Worm (Caenorhabditis elegans) whole organism, late embryonic: ENCODE data around the gene T28A11.4.

Source experiments
- C08G9.2 ChIP-seq: sonication (generic microtip); optimal IDR thresholded peaks from 2 replicates; lab custom pipeline; 2016; ENCODE audit warnings: mild to moderate bottlenecking, missing genetic modification characterization, moderate library complexity, missing compliant biosample characterization
- K09A11.1 ChIP-seq: sonication (generic microtip); optimal IDR thresholded peaks from 2 replicates; lab custom pipeline; 2017; ENCODE audit warnings: antibody characterized with exemption, mild to moderate bottlenecking, missing genetic modification characterization, missing compliant biosample characterization; ENCODE audit not compliant: insufficient read depth
- Y22D7AL.16 ChIP-seq: sonication (generic microtip); optimal IDR thresholded peaks from 2 replicates; lab custom pipeline; 2016; ENCODE audit warnings: missing genetic modification characterization, missing compliant biosample characterization
- ahr-1 ChIP-seq: sonication (generic microtip); optimal IDR thresholded peaks from 2 replicates; lab custom pipeline; 2016; ENCODE audit warnings: missing genetic modification characterization, missing compliant biosample characterization
- ama-1 ChIP-seq: fragments of 150-350 bp; optimal IDR thresholded peaks from 2 replicates; lab custom pipeline; 2014
- ceh-19 ChIP-seq: fragments of 200-800 bp; sonication (Bioruptor generic); optimal IDR thresholded peaks from 2 replicates; lab custom pipeline; 2018; ENCODE audit warnings: mild to moderate bottlenecking, missing genetic modification characterization, missing compliant biosample characterization
- ceh-2 ChIP-seq: sonication (generic microtip); optimal IDR thresholded peaks from 2 replicates; lab custom pipeline; 2016; ENCODE audit warnings: missing genotype, missing genetic modification characterization, missing compliant biosample characterization
- ceh-31 ChIP-seq: sonication (generic microtip); optimal IDR thresholded peaks from 2 replicates; lab custom pipeline; 2016; ENCODE audit warnings: missing genetic modification characterization, missing compliant biosample characterization
- ceh-34 ChIP-seq: sonication (generic microtip); optimal IDR thresholded peaks from 2 replicates; lab custom pipeline; 2016; ENCODE audit warnings: mild to moderate bottlenecking, missing genetic modification characterization, missing compliant biosample characterization
- ceh-48 ChIP-seq: sonication (generic microtip); optimal IDR thresholded peaks from 2 replicates; lab custom pipeline; 2016; ENCODE audit warnings: missing genetic modification characterization, inconsistent platforms, missing compliant biosample characterization
- dmd-4 ChIP-seq: sonication (generic microtip); optimal IDR thresholded peaks from 2 replicates; lab custom pipeline; 2016; ENCODE audit warnings: borderline replicate concordance, missing genetic modification characterization, missing compliant biosample characterization
- elt-2 ChIP-seq: sonication (generic microtip); optimal IDR thresholded peaks from 2 replicates; lab custom pipeline; 2016; ENCODE audit warnings: missing genetic modification reagents, missing genetic modification characterization, missing compliant biosample characterization
- ets-4 ChIP-seq: sonication (generic microtip); optimal IDR thresholded peaks from 2 replicates; lab custom pipeline; 2016; ENCODE audit warnings: missing genetic modification characterization, missing compliant biosample characterization
- fax-1 ChIP-seq: sonication (generic microtip); optimal IDR thresholded peaks from 2 replicates; lab custom pipeline; 2016; ENCODE audit warnings: missing genotype, missing genetic modification characterization, missing compliant biosample characterization
- fkh-10 ChIP-seq: fragments of 150-350 bp; optimal IDR thresholded peaks from 2 replicates; lab custom pipeline; 2014; ENCODE audit warnings: missing biosample characterization, missing genetic modification reagents, missing genetic modification characterization
- fkh-6 ChIP-seq: sonication (generic microtip); optimal IDR thresholded peaks from 2 replicates; lab custom pipeline; 2016; ENCODE audit warnings: missing genetic modification characterization, missing compliant biosample characterization
- gmeb-2 ChIP-seq: sonication (generic microtip); optimal IDR thresholded peaks from 2 replicates; lab custom pipeline; 2016; ENCODE audit warnings: missing genetic modification characterization, inconsistent platforms, missing compliant biosample characterization
- hlh-13 ChIP-seq: fragments of 200-800 bp; sonication (Bioruptor generic); optimal IDR thresholded peaks from 2 replicates; lab custom pipeline; 2018; ENCODE audit warnings: mild to moderate bottlenecking, missing genetic modification characterization, missing compliant biosample characterization
- hlh-15 ChIP-seq: sonication (generic microtip); optimal IDR thresholded peaks from 2 replicates; lab custom pipeline; 2016; ENCODE audit warnings: missing genetic modification characterization, missing compliant biosample characterization
- hlh-30 ChIP-seq: sonication (generic microtip); optimal IDR thresholded peaks from 2 replicates; lab custom pipeline; 2017; ENCODE audit warnings: antibody characterized with exemption, missing genetic modification characterization, missing compliant biosample characterization; ENCODE audit not compliant: insufficient read depth
- lim-6 ChIP-seq: sonication (generic microtip); optimal IDR thresholded peaks from 2 replicates; lab custom pipeline; 2016; ENCODE audit warnings: missing genetic modification characterization, missing compliant biosample characterization
- madf-2 ChIP-seq: sonication (generic microtip); optimal IDR thresholded peaks from 2 replicates; lab custom pipeline; 2017; ENCODE audit warnings: missing genetic modification characterization, missing compliant biosample characterization
- nfya-1 ChIP-seq: sonication (generic microtip); optimal IDR thresholded peaks from 2 replicates; lab custom pipeline; 2017; ENCODE audit warnings: missing genetic modification characterization, mild to moderate bottlenecking, missing compliant biosample characterization, antibody characterized with exemption, moderate library complexity
- nhr-11 ChIP-seq: fragments of 150-350 bp; optimal IDR thresholded peaks from 2 replicates; lab custom pipeline; 2014; ENCODE audit warnings: missing biosample characterization, missing genetic modification characterization
- npax-4 ChIP-seq: sonication (generic microtip); optimal IDR thresholded peaks from 2 replicates; lab custom pipeline; 2016; ENCODE audit warnings: missing genetic modification characterization, missing compliant biosample characterization
- odd-2 ChIP-seq: sonication (generic microtip); optimal IDR thresholded peaks from 2 replicates; lab custom pipeline; 2017; ENCODE audit warnings: antibody characterized with exemption, mild to moderate bottlenecking, missing genetic modification characterization, missing compliant biosample characterization
- pag-3 ChIP-seq: sonication (generic microtip); optimal IDR thresholded peaks from 2 replicates; lab custom pipeline; 2016; ENCODE audit warnings: missing compliant biosample characterization, missing genetic modification characterization, borderline replicate concordance
- pros-1 ChIP-seq: fragments of 150-350 bp; optimal IDR thresholded peaks from 2 replicates; lab custom pipeline; 2014; ENCODE audit warnings: missing biosample characterization, missing genetic modification reagents, missing genetic modification characterization
- ref-2 ChIP-seq: sonication (generic microtip); optimal IDR thresholded peaks from 2 replicates; lab custom pipeline; 2016; ENCODE audit warnings: missing genetic modification characterization, missing compliant biosample characterization
- sdc-2 ChIP-seq: sonication (generic microtip); optimal IDR thresholded peaks from 2 replicates; lab custom pipeline; 2016; ENCODE audit warnings: missing genotype, missing genetic modification characterization, missing compliant biosample characterization
- sox-2 ChIP-seq: fragments of 200-800 bp; sonication (Bioruptor generic); IDR thresholded peaks from 2 replicates; pipeline ENCODE4 v1.3.6; 2022; ENCODE audit warnings: missing genetic modification reagents, missing genetic modification characterization, missing compliant biosample characterization
- tbx-2 ChIP-seq: sonication (generic microtip); optimal IDR thresholded peaks from 2 replicates; lab custom pipeline; 2016; ENCODE audit warnings: missing genetic modification characterization, missing compliant biosample characterization
- tbx-7 ChIP-seq: sonication (generic microtip); optimal IDR thresholded peaks from 2 replicates; lab custom pipeline; 2016; ENCODE audit warnings: missing genotype, missing genetic modification characterization, missing compliant biosample characterization
- unc-3 ChIP-seq, 2 experiments: fragments of 200-800 bp in 1 of 2; sonication (Bioruptor generic) in 1 of 2; sonication (generic microtip) in 1 of 2; conservative IDR thresholded peaks in 1 of 2; optimal IDR thresholded peaks in 1 of 2; 2 replicates each; pipeline versions ENCODE4 v1.3.6 to Lab custom; 2016 to 2022; ENCODE audit warnings: missing compliant biosample characterization in 2 of 2, missing genetic modification characterization in 2 of 2, missing genetic modification reagents in 1 of 2
- unc-55 ChIP-seq: sonication (generic microtip); optimal IDR thresholded peaks from 2 replicates; lab custom pipeline; 2017; ENCODE audit warnings: missing biosample characterization, missing genetic modification reagents, missing genetic modification characterization
- unc-86 ChIP-seq: sonication (generic microtip); optimal IDR thresholded peaks from 2 replicates; lab custom pipeline; 2016; ENCODE audit warnings: missing genetic modification characterization, missing compliant biosample characterization
- ztf-16 ChIP-seq: sonication (generic microtip); optimal IDR thresholded peaks from 2 replicates; lab custom pipeline; 2017; ENCODE audit warnings: missing genetic modification characterization, missing compliant biosample characterization

The T28A11.4 gene

ce11 chrV:3236610-3237009 is 37.2 kb upstream of the T28A11.4 start, which contains the start of the genes K08D9.9 and str-16:
K08D9.9 (minus strand) TSS chrV:3236710.
str-16 (plus strand) TSS chrV:3236875.
- no peak for TF ChIP-seq ama-1
- TF ChIP-seq unc-3 (GFP tag; conservative IDR thresholded peaks at IDR 0.05; lab: Robert Waterston, UW): no peak
- no peak for TF ChIP-seq unc-3 (tag; optimal IDR thresholded peaks at IDR 0.05; lab: Kevin White, UChicago)
- TF ChIP-seq ceh-48 (tag; lab: Kevin White, UChicago): no peak
- TF ChIP-seq dmd-4 (tag; lab: Kevin White, UChicago): no peak
- no peak for TF ChIP-seq ceh-31 (tag; lab: Kevin White, UChicago)
- no peak for TF ChIP-seq pros-1 (tag; lab: Kevin White, UChicago)
- no peak for TF ChIP-seq hlh-30 (tag; lab: Kevin White, UChicago)
- no peak for TF ChIP-seq ceh-19 (GFP tag; lab: Kevin White, UChicago)
- no peak for TF ChIP-seq unc-55 (GFP tag; lab: Kevin White, UChicago)
- TF ChIP-seq nfya-1: no peak
- TF ChIP-seq ceh-34: no peak
- TF ChIP-seq K09A11.1 (tag; lab: Kevin White, UChicago): no peak
- no peak for TF ChIP-seq tbx-2 (tag; lab: Kevin White, UChicago)
- no peak for TF ChIP-seq lim-6 (tag; lab: Kevin White, UChicago)
- no peak for TF ChIP-seq ahr-1 (tag; lab: Kevin White, UChicago)
- TF ChIP-seq fkh-10 (GFP tag; lab: Kevin White, UChicago): no peak
- TF ChIP-seq sox-2: no peak
- no peak for TF ChIP-seq tbx-7
- TF ChIP-seq, all 69 proteins: peak for 0

ce11 chrV:3241175-3241574 is 32.7 kb upstream of the T28A11.4 start, which contains the start of gene srj-11:
srj-11 (plus strand) TSS chrV:3241424.
- no peak for TF ChIP-seq nhr-11
- TF ChIP-seq lim-6 (tag; lab: Kevin White, UChicago): no peak
- TF ChIP-seq ref-2 (tag; lab: Kevin White, UChicago): no peak
- no peak for TF ChIP-seq C08G9.2
- TF ChIP-seq pag-3: no peak
- no peak for TF ChIP-seq hlh-15 (tag; lab: Kevin White, UChicago)
- TF ChIP-seq ceh-2 (tag; lab: Kevin White, UChicago): no peak
- no peak for TF ChIP-seq fax-1
- TF ChIP-seq madf-2: no peak
- TF ChIP-seq sdc-2: no peak
- no peak for TF ChIP-seq unc-55 (GFP tag; lab: Kevin White, UChicago)
- no peak for TF ChIP-seq ceh-19 (GFP tag; lab: Kevin White, UChicago)
- TF ChIP-seq odd-2 (tag; lab: Kevin White, UChicago): no peak

ce11 chrV:3242984-3243383 is 30.9 kb upstream of the T28A11.4 start, which contains the start of gene gst-23:
gst-23 (plus strand) TSS chrV:3243284.
- no peak for TF ChIP-seq hlh-13 (GFP tag; lab: Kevin White, UChicago)
- no peak for TF ChIP-seq fax-1
- no peak for TF ChIP-seq K09A11.1 (tag; lab: Kevin White, UChicago)
- TF ChIP-seq sox-2: no peak
- no peak for TF ChIP-seq fkh-6 (tag; lab: Kevin White, UChicago)
- no peak for TF ChIP-seq unc-86 (tag; lab: Kevin White, UChicago)
- no peak for TF ChIP-seq npax-4 (tag; lab: Kevin White, UChicago)
- no peak for TF ChIP-seq elt-2 (tag; lab: Kevin White, UChicago)
- no peak for TF ChIP-seq hlh-30 (tag; lab: Kevin White, UChicago)
- no peak for TF ChIP-seq ztf-16
- TF ChIP-seq ets-4: no peak
- no peak for TF ChIP-seq pros-1 (tag; lab: Kevin White, UChicago)
- no peak for TF ChIP-seq gmeb-2 (tag; lab: Kevin White, UChicago)

- TF ChIP-seq tbx-7 (no peak), Y22D7AL.16 (no peak), sdc-2 (no peak), npax-4 (tag; lab: Kevin White, UChicago) (no peak), lim-6 (tag; lab: Kevin White, UChicago) (no peak)
Observed at ce11 chrV:3244703-3245102, 29.1 kb upstream of the T28A11.4 start, which contains the start of gene srj-7. srj-7 (plus strand) TSS chrV:3245003.
